Fruit fly (Drosophila melanogaster) whole organism, embryonic: ENCODE data around the gene CG2120.

Experiments
- B-H1 ChIP-seq: fragments of 200-800 bp; sonication (Bioruptor generic); IDR thresholded peaks from 3 replicates; pipeline ENCODE4 v1.3.6; 2022; ENCODE audit warnings: missing biosample characterization, missing genetic modification characterization
- Blimp-1 ChIP-seq: fragments of 200-800 bp; sonication (Bioruptor generic); optimal IDR thresholded peaks from 3 replicates; lab custom pipeline; 2018; ENCODE audit warnings: missing biosample characterization, missing genetic modification characterization, mild to moderate bottlenecking, moderate library complexity, missing genetic modification reagents
- CG13624 ChIP-seq: fragments of 200-800 bp; sonication (Bioruptor generic); optimal IDR thresholded peaks from 2 replicates; lab custom pipeline; 2016; ENCODE audit warnings: missing biosample characterization, missing genetic modification characterization
- CG14710 ChIP-seq: fragments of 200-800 bp; sonication (Bioruptor generic); optimal IDR thresholded peaks from 3 replicates; lab custom pipeline; 2019; ENCODE audit warnings: missing biosample characterization, mild to moderate bottlenecking, missing genetic modification characterization, moderate library complexity
- CG1792 ChIP-seq: fragments of 200-800 bp; sonication (Bioruptor generic); optimal IDR thresholded peaks from 2 replicates; lab custom pipeline; 2016; ENCODE audit warnings: missing biosample characterization, missing genetic modification characterization
- CG2202 ChIP-seq: fragments of 200-800 bp; sonication (Bioruptor generic); optimal IDR thresholded peaks from 2 replicates; lab custom pipeline; 2018; ENCODE audit warnings: missing biosample characterization, mild to moderate bottlenecking, missing genetic modification characterization
- CG30020 ChIP-seq: fragments of 200-800 bp; optimal IDR thresholded peaks from 2 replicates; lab custom pipeline; 2019; ENCODE audit warnings: missing biosample characterization, mild to moderate bottlenecking, missing genetic modification characterization, moderate library complexity
- CG33213 ChIP-seq: fragments of 200-800 bp; sonication (Bioruptor generic); optimal IDR thresholded peaks from 3 replicates; lab custom pipeline; 2016; ENCODE audit warnings: missing biosample characterization, missing genetic modification characterization
- CG3847 ChIP-seq: fragments of 200-800 bp; sonication (Bioruptor generic); IDR thresholded peaks from 2 replicates; pipeline ENCODE4 v1.3.6; 2022; ENCODE audit warnings: missing biosample characterization, missing genetic modification characterization
- CG3995 ChIP-seq: fragments of 200-800 bp; sonication (Bioruptor generic); optimal IDR thresholded peaks from 3 replicates; lab custom pipeline; 2016; ENCODE audit warnings: missing biosample characterization, missing genetic modification characterization
- CG4730 ChIP-seq: fragments of 200-800 bp; sonication (Bioruptor generic); IDR thresholded peaks from 2 replicates; pipeline ENCODE4 v1.3.6; 2022; ENCODE audit warnings: missing biosample characterization, missing genetic modification characterization
- CG5953 ChIP-seq: fragments of 200-800 bp; sonication (Bioruptor generic); IDR thresholded peaks from 2 replicates; pipeline ENCODE4 v1.3.6; 2022; ENCODE audit warnings: missing biosample characterization, missing genetic modification characterization
- CG7786 ChIP-seq: fragments of 200-800 bp; sonication (Bioruptor generic); optimal IDR thresholded peaks from 2 replicates; lab custom pipeline; 2016; ENCODE audit warnings: missing biosample characterization, missing genetic modification characterization
- CG7963 ChIP-seq: fragments of 200-800 bp; sonication (Bioruptor generic); IDR thresholded peaks from 3 replicates; pipeline ENCODE4 v1.3.6; 2022; ENCODE audit warnings: missing biosample characterization, missing genetic modification characterization; ENCODE audit not compliant: partially characterized antibody
- CG7987 ChIP-seq: fragments of 200-800 bp; sonication (Bioruptor generic); optimal IDR thresholded peaks from 2 replicates; lab custom pipeline; 2018; ENCODE audit warnings: missing biosample characterization, mild to moderate bottlenecking, missing genetic modification characterization, moderate library complexity
- CG8478 ChIP-seq: fragments of >200 bp; optimal IDR thresholded peaks from 2 replicates; lab custom pipeline; 2018
- CoRest ChIP-seq: fragments of 200-800 bp; sonication (Bioruptor generic); optimal IDR thresholded peaks from 3 replicates; lab custom pipeline; 2018; ENCODE audit warnings: missing biosample characterization, mild to moderate bottlenecking, missing genetic modification characterization, moderate library complexity
- D19B ChIP-seq: fragments of 200-800 bp; sonication (Bioruptor generic); optimal IDR thresholded peaks from 2 replicates; lab custom pipeline; 2017; ENCODE audit warnings: missing biosample characterization, mild to moderate bottlenecking, missing genetic modification characterization
- Deaf1 ChIP-seq: fragments of 200-800 bp; optimal IDR thresholded peaks from 3 replicates; lab custom pipeline; 2019; ENCODE audit warnings: missing biosample characterization, mild to moderate bottlenecking, missing genetic modification characterization, moderate library complexity
- Dip2 ChIP-seq: fragments of 200-800 bp; sonication (Bioruptor generic); IDR thresholded peaks from 2 replicates; pipeline ENCODE4 v1.3.6; 2022; ENCODE audit warnings: missing biosample characterization, missing genetic modification characterization
- Dll ChIP-seq: fragments of 200-800 bp; sonication (Bioruptor generic); IDR thresholded peaks from 4 replicates; pipeline ENCODE4 v1.3.6; 2022; ENCODE audit warnings: missing biosample characterization, missing genetic modification characterization; ENCODE audit not compliant: partially characterized antibody
- Elba2 ChIP-seq: fragments of 200-800 bp; sonication (Bioruptor generic); optimal IDR thresholded peaks from 3 replicates; lab custom pipeline; 2016; ENCODE audit warnings: missing biosample characterization, missing genetic modification characterization
- H2.0 ChIP-seq: fragments of 200-800 bp; sonication (Bioruptor generic); IDR thresholded peaks from 2 replicates; pipeline ENCODE4 v1.3.6; 2022; ENCODE audit warnings: missing biosample characterization, missing genetic modification characterization
- HLH54F ChIP-seq: fragments of 200-800 bp; sonication (Bioruptor generic); optimal IDR thresholded peaks from 3 replicates; lab custom pipeline; 2016; ENCODE audit warnings: missing biosample characterization, missing genetic modification characterization
- Hr78 ChIP-seq, 2 experiments: fragments of 200-800 bp in 1 of 2; fragments of >200 bp in 1 of 2; sonication (Bioruptor generic) in 1 of 2; optimal IDR thresholded peaks; 2 replicates each; lab custom pipeline; 2017 to 2019; ENCODE audit warnings: missing biosample characterization in 2 of 2, missing genetic modification characterization in 2 of 2, mild to moderate bottlenecking in 1 of 2, moderate library complexity in 1 of 2
- MTF-1 ChIP-seq: fragments of 200-800 bp; sonication (Bioruptor generic); optimal IDR thresholded peaks from 2 replicates; lab custom pipeline; 2018; ENCODE audit warnings: missing biosample characterization, mild to moderate bottlenecking, missing genetic modification characterization, borderline replicate concordance
- Mad ChIP-seq: fragments of 200-800 bp; sonication (Bioruptor generic); optimal IDR thresholded peaks from 2 replicates; lab custom pipeline; 2016; ENCODE audit warnings: missing biosample characterization, missing genetic modification characterization
- Max ChIP-seq: fragments of 200-800 bp; sonication (Bioruptor generic); optimal IDR thresholded peaks from 2 replicates; lab custom pipeline; 2016; ENCODE audit warnings: missing biosample characterization, mild to moderate bottlenecking, missing genetic modification characterization
- Mes4 ChIP-seq: fragments of 200-800 bp; sonication (Bioruptor generic); optimal IDR thresholded peaks from 2 replicates; lab custom pipeline; 2016; ENCODE audit warnings: missing biosample characterization, missing genetic modification characterization
- Oaz ChIP-seq: fragments of 200-800 bp; sonication (Bioruptor generic); IDR thresholded peaks from 2 replicates; pipeline ENCODE4 v1.3.6; 2022; ENCODE audit warnings: missing biosample characterization, missing genetic modification characterization
- Oli ChIP-seq: fragments of 200-800 bp; sonication (Bioruptor generic); optimal IDR thresholded peaks from 2 replicates; lab custom pipeline; 2018; ENCODE audit warnings: missing biosample characterization, mild to moderate bottlenecking, missing genetic modification characterization, moderate library complexity
- Poxn ChIP-seq: fragments of 200-800 bp; sonication (Bioruptor generic); IDR thresholded peaks from 2 replicates; pipeline ENCODE4 v1.3.6; 2022; ENCODE audit warnings: missing biosample characterization, missing genetic modification characterization
- Ravus ChIP-seq: fragments of 200-800 bp; sonication (Bioruptor generic); IDR thresholded peaks from 2 replicates; pipeline ENCODE4 v1.3.6; 2022; ENCODE audit warnings: missing biosample characterization, missing genetic modification characterization
- Spps ChIP-seq: fragments of 200-800 bp; sonication (Bioruptor generic); optimal IDR thresholded peaks from 2 replicates; lab custom pipeline; 2018; ENCODE audit warnings: missing biosample characterization, mild to moderate bottlenecking, missing genetic modification characterization
- al ChIP-seq: fragments of 200-800 bp; sonication (Bioruptor generic); IDR thresholded peaks from 2 replicates; pipeline ENCODE4 v1.3.6; 2022; ENCODE audit warnings: missing biosample characterization, missing genetic modification characterization
- ara ChIP-seq: fragments of 200-800 bp; sonication (Bioruptor generic); IDR thresholded peaks from 2 replicates; pipeline ENCODE4 v1.3.6; 2022; ENCODE audit warnings: missing biosample characterization, missing genetic modification characterization
- bcd ChIP-seq: fragments of 200-800 bp; sonication (Bioruptor generic); optimal IDR thresholded peaks from 2 replicates; lab custom pipeline; 2017; ENCODE audit warnings: missing biosample characterization, mild to moderate bottlenecking, missing genetic modification characterization
- cad ChIP-seq: fragments of >200 bp; optimal IDR thresholded peaks from 2 replicates; lab custom pipeline; 2017; ENCODE audit warnings: missing biosample characterization, missing genetic modification characterization
- dpn ChIP-seq, 2 experiments: fragments of 200-800 bp; sonication (Bioruptor generic); optimal IDR thresholded peaks; 3 replicates each; lab custom pipeline; 2016; ENCODE audit warnings: missing biosample characterization in 2 of 2, missing genetic modification characterization in 2 of 2
- ems ChIP-seq: fragments of 200-800 bp; sonication (Bioruptor generic); optimal IDR thresholded peaks from 3 replicates; lab custom pipeline; 2016; ENCODE audit warnings: missing biosample characterization, missing genetic modification characterization
- esg ChIP-seq: fragments of 200-800 bp; sonication (Bioruptor generic); conservative IDR thresholded peaks from 2 replicates; pipeline ENCODE4 v1.3.6; 2022; ENCODE audit warnings: missing biosample characterization, missing genetic modification characterization
- fu2 ChIP-seq: fragments of 200-800 bp; sonication (Bioruptor generic); optimal IDR thresholded peaks from 2 replicates; lab custom pipeline; 2016; ENCODE audit warnings: missing biosample characterization, missing genetic modification characterization
- ham ChIP-seq: fragments of 200-800 bp; sonication (Bioruptor generic); IDR thresholded peaks from 2 replicates; pipeline ENCODE4 v1.3.6; 2022; ENCODE audit warnings: missing biosample characterization, missing genetic modification characterization
- insv ChIP-seq, 2 experiments: fragments of 200-800 bp; sonication (Bioruptor generic); optimal IDR thresholded peaks; 3 replicates each; lab custom pipeline; 2016 to 2018; ENCODE audit warnings: missing biosample characterization in 2 of 2, missing genetic modification characterization in 2 of 2
- inv ChIP-seq: fragments of 200-800 bp; sonication (Bioruptor generic); IDR thresholded peaks from 2 replicates; pipeline ENCODE4 v1.3.6; 2022; ENCODE audit warnings: missing biosample characterization, missing genetic modification characterization; ENCODE audit not compliant: partially characterized antibody
- kay ChIP-seq: fragments of 200-800 bp; sonication (Bioruptor generic); optimal IDR thresholded peaks from 2 replicates; lab custom pipeline; 2016; ENCODE audit warnings: missing biosample characterization, missing genetic modification characterization
- nerfin-2 ChIP-seq: fragments of 200-800 bp; sonication (Bioruptor generic); IDR thresholded peaks from 2 replicates; pipeline ENCODE4 v1.3.6; 2022; ENCODE audit warnings: missing biosample characterization, missing genetic modification characterization; ENCODE audit not compliant: partially characterized antibody
- pho ChIP-seq: fragments of 200-800 bp; sonication (Bioruptor generic); optimal IDR thresholded peaks from 2 replicates; lab custom pipeline; 2016; ENCODE audit warnings: missing biosample characterization, missing genetic modification characterization
- sug ChIP-seq: fragments of 200-800 bp; optimal IDR thresholded peaks from 2 replicates; lab custom pipeline; 2019; ENCODE audit warnings: missing biosample characterization, mild to moderate bottlenecking, missing genetic modification characterization, moderate library complexity
- tin ChIP-seq: fragments of 200-800 bp; sonication (Bioruptor generic); optimal IDR thresholded peaks from 3 replicates; lab custom pipeline; 2016; ENCODE audit warnings: missing biosample characterization, missing genetic modification characterization
- yki ChIP-seq: fragments of >200 bp; optimal IDR thresholded peaks from 3 replicates; lab custom pipeline; 2018

CG2120 gene

DNA sequence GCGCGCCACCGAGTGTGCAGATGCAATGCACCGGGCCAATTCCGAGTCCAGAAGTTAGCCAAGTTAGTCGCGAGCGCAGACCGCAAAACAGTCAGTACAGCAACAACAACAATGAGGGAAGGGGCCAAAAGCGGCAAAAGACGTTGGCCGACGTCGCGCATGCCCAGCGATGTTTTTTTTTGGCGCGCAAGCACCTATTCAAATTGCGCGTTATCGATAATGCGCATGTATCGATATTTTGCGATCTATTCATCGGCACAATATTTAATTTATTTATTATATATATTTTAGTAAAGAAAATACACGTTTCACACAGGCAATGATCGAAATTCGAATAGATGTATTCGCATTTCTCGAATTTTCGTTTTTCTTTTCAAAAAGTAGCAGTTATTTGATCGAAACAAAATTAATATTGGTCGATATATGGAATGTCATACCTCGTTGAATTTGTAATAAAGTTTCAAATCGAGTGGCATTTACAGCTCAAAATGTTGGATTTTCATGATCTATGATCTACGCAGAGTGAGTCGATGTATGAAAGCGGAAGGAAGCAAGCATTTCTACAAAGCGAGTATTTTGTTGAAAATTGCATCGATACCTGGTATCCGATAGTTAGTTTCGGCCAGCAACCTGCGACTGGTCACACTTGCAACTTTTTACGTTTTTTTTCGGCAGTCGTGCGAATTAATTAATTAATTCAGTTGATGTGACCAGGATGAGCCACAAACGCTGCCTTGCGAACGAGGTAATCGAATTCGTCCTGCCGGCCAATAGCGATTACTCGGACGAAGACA, 6.2 kb upstream of the CG2120 start, which contains the start of gene CG2116 (continued):
- no peak for TF ChIP-seq ham
- TF ChIP-seq Mes4 (GFP tag; lab: Kevin White, UChicago) = no peak
- TF ChIP-seq CG3847 (GFP tag; lab: Robert Waterston, UW) = no peak
- no peak for TF ChIP-seq tin (GFP tag; lab: Kevin White, UChicago)
- no peak for TF ChIP-seq Poxn (GFP tag; lab: Robert Waterston, UW)
- TF ChIP-seq HLH54F (GFP tag; lab: Kevin White, UChicago) = no peak
- TF ChIP-seq CG7786 (GFP tag; lab: Kevin White, UChicago) = no peak
- TF ChIP-seq CG5953 (GFP tag; lab: Robert Waterston, UW) = no peak
- no peak for TF ChIP-seq al
- TF ChIP-seq Oli = no peak
- no peak for TF ChIP-seq CG4730 (GFP tag; lab: Robert Waterston, UW)
- TF ChIP-seq B-H1 (GFP tag; lab: Robert Waterston, UW) = no peak
- TF ChIP-seq cad (GFP tag; lab: Kevin White, UChicago) = no peak
- TF ChIP-seq ems (GFP tag; lab: Kevin White, UChicago) = no peak
- no peak for TF ChIP-seq Mad
- no peak for TF ChIP-seq Oaz
- no peak for TF ChIP-seq CG33213 (GFP tag; lab: Kevin White, UChicago)
- TF ChIP-seq D19B (GFP tag; lab: Kevin White, UChicago) = no peak
- no peak for TF ChIP-seq CG1792
- TF ChIP-seq fu2 (GFP tag; lab: Kevin White, UChicago) = no peak
- TF ChIP-seq Dip2 = no peak
- TF ChIP-seq pho = no peak
- TF ChIP-seq MTF-1 = no peak
- no peak for TF ChIP-seq esg (GFP tag; lab: Robert Waterston, UW)
- no peak for TF ChIP-seq bcd (GFP tag; lab: Kevin White, UChicago)
- TF ChIP-seq CoRest (tag; lab: Kevin White, UChicago) = peak; percentile 13
- no peak for TF ChIP-seq CG7987 (GFP tag; lab: Kevin White, UChicago)
- no peak for TF ChIP-seq Max (GFP tag; lab: Kevin White, UChicago)
- peak; percentile 59; the same call in 1 of the 2 replicates for TF ChIP-seq inv
- TF ChIP-seq CG3995 (GFP tag; lab: Kevin White, UChicago) = peak; percentile 46
- no peak for TF ChIP-seq Hr78 (GFP tag; optimal IDR thresholded peaks at IDR 0.05; lab: Kevin White, UChicago)
- 0 out of 2 replicates have a peak, but pooled peaks have one; percentile 23 for TF ChIP-seq nerfin-2
- TF ChIP-seq yki (lab: Kevin White, UChicago) = no peak
- TF ChIP-seq Ravus (GFP tag; lab: Robert Waterston, UW) = no peak
- no peak for TF ChIP-seq kay (GFP tag; lab: Kevin White, UChicago)
- TF ChIP-seq insv (GFP tag; optimal IDR thresholded peaks at IDR 0.05; lab: Kevin White, UChicago) = no peak
- peak; percentile 45 for TF ChIP-seq CG30020 (tag; lab: Kevin White, UChicago)
- no peak for TF ChIP-seq Elba2 (GFP tag; lab: Kevin White, UChicago)
- TF ChIP-seq CG7963 (GFP tag; lab: Robert Waterston, UW) = peak; percentile 59; the same call in 2 of the 3 replicates
- no peak for TF ChIP-seq CG8478 (lab: Kevin White, UChicago)
- no peak for TF ChIP-seq dpn (GFP tag; optimal IDR thresholded peaks at IDR 0.05; lab: Kevin White, UChicago)
- TF ChIP-seq ara (GFP tag; lab: Robert Waterston, UW) = no peak
- peak; percentile 61 for TF ChIP-seq CG14710
- no peak for TF ChIP-seq Deaf1
- TF ChIP-seq Blimp-1 = no peak
- TF ChIP-seq Spps = no peak
- no peak for TF ChIP-seq sug (tag; lab: Kevin White, UChicago)
- TF ChIP-seq H2.0 (GFP tag; lab: Robert Waterston, UW) = no peak
- peak; percentile 79 for TF ChIP-seq Dll (GFP tag; lab: Robert Waterston, UW)
- TF ChIP-seq CG2202 (tag; lab: Kevin White, UChicago) = no peak
- TF ChIP-seq CG13624 (GFP tag; lab: Kevin White, UChicago) = no peak
